Worm (Caenorhabditis elegans) whole organism, mixed stage, embryonic: ENCODE results near the gene gcy-3.

Experiments
- M03D4.4 ChIP-seq: sonication (generic microtip); optimal IDR thresholded peaks from 2 replicates; lab custom pipeline; 2017; ENCODE audit warnings: mild to moderate bottlenecking, missing genetic modification characterization, missing compliant biosample characterization
- bed-3 ChIP-seq: fragments of 200-800 bp; sonication (Bioruptor generic); optimal IDR thresholded peaks from 3 replicates; lab custom pipeline; 2018; ENCODE audit warnings: mild to moderate bottlenecking, missing genetic modification characterization, moderate library complexity, missing compliant biosample characterization
- blmp-1 ChIP-seq: fragments of 150-350 bp; optimal IDR thresholded peaks from 2 replicates; lab custom pipeline; 2014; ENCODE audit warnings: missing biosample characterization, missing genetic modification characterization
- ceh-83 ChIP-seq: fragments of 200-800 bp; sonication (Bioruptor generic); optimal IDR thresholded peaks from 2 replicates; lab custom pipeline; 2018; ENCODE audit warnings: mild to moderate bottlenecking, missing genetic modification characterization, missing compliant biosample characterization
- ces-1 ChIP-seq: fragments of 150-350 bp; optimal IDR thresholded peaks from 2 replicates; lab custom pipeline; 2014; ENCODE audit warnings: missing biosample characterization, missing genetic modification reagents, missing genetic modification characterization
- cnd-1 ChIP-seq: fragments of 200-800 bp; sonication (Bioruptor generic); optimal IDR thresholded peaks from 2 replicates; lab custom pipeline; 2018; ENCODE audit warnings: mild to moderate bottlenecking, missing genetic modification characterization, missing compliant biosample characterization
- drap-1 ChIP-seq: fragments of 200-800 bp; sonication (Bioruptor generic); optimal IDR thresholded peaks from 3 replicates; lab custom pipeline; 2018; ENCODE audit warnings: mild to moderate bottlenecking, missing genetic modification characterization, missing compliant biosample characterization
- elt-1 ChIP-seq: sonication (generic microtip); optimal IDR thresholded peaks from 2 replicates; lab custom pipeline; 2017; ENCODE audit warnings: missing genetic modification characterization, mild to moderate bottlenecking, missing compliant biosample characterization, antibody characterized with exemption, moderate library complexity, borderline replicate concordance; ENCODE audit not compliant: insufficient read depth
- elt-3 ChIP-seq: fragments of 150-350 bp; optimal IDR thresholded peaks from 2 replicates; lab custom pipeline; 2014; ENCODE audit warnings: missing biosample characterization, missing genetic modification characterization
- ham-2 ChIP-seq: fragments of 200-800 bp; sonication (Bioruptor generic); optimal IDR thresholded peaks from 2 replicates; lab custom pipeline; 2018; ENCODE audit warnings: mild to moderate bottlenecking, missing genetic modification characterization, missing compliant biosample characterization
- hlh-1 ChIP-seq: fragments of 150-350 bp; optimal IDR thresholded peaks from 2 replicates; lab custom pipeline; 2014; ENCODE audit warnings: missing biosample characterization, missing genetic modification reagents, missing genetic modification characterization
- lin-13 ChIP-seq: fragments of 150-350 bp; optimal IDR thresholded peaks from 2 replicates; lab custom pipeline; 2014; ENCODE audit warnings: missing biosample characterization, missing genetic modification characterization
- lin-32 ChIP-seq: fragments of 200-800 bp; sonication (Bioruptor generic); optimal IDR thresholded peaks from 2 replicates; lab custom pipeline; 2018; ENCODE audit warnings: mild to moderate bottlenecking, missing genetic modification characterization, missing compliant biosample characterization
- mep-1 ChIP-seq: fragments of 150-350 bp; optimal IDR thresholded peaks from 2 replicates; lab custom pipeline; 2017; ENCODE audit warnings: missing biosample characterization, missing genetic modification reagents, missing genetic modification characterization, inconsistent platforms
- mls-2 ChIP-seq: sonication (generic microtip); optimal IDR thresholded peaks from 2 replicates; lab custom pipeline; 2016; ENCODE audit warnings: mild to moderate bottlenecking, missing genetic modification characterization, moderate library complexity, missing compliant biosample characterization
- nhr-12 ChIP-seq: fragments of 150-350 bp; optimal IDR thresholded peaks from 2 replicates; lab custom pipeline; 2014; ENCODE audit warnings: missing biosample characterization, missing genetic modification characterization
- nhr-2 ChIP-seq: fragments of 150-350 bp; optimal IDR thresholded peaks from 2 replicates; lab custom pipeline; 2014; ENCODE audit warnings: missing biosample characterization, missing genetic modification characterization
- nhr-237 ChIP-seq: fragments of 150-350 bp; optimal IDR thresholded peaks from 2 replicates; lab custom pipeline; 2014; ENCODE audit warnings: missing biosample characterization, missing genetic modification characterization
- nhr-28 ChIP-seq: fragments of 150-350 bp; optimal IDR thresholded peaks from 2 replicates; lab custom pipeline; 2014; ENCODE audit warnings: missing biosample characterization, missing genetic modification characterization
- nhr-76 ChIP-seq: sonication (generic microtip); optimal IDR thresholded peaks from 2 replicates; lab custom pipeline; 2017; ENCODE audit warnings: missing biosample characterization, missing genetic modification characterization
- pha-4 ChIP-seq: fragments of 150-350 bp; optimal IDR thresholded peaks from 2 replicates; lab custom pipeline; 2018; ENCODE audit warnings: missing biosample characterization, missing genetic modification reagents, missing genetic modification characterization
- sem-2 ChIP-seq: fragments of 200-800 bp; sonication (Bioruptor generic); optimal IDR thresholded peaks from 2 replicates; lab custom pipeline; 2018; ENCODE audit warnings: mild to moderate bottlenecking, missing genetic modification characterization, missing compliant biosample characterization
- snpc-4 ChIP-seq: fragments of 150-350 bp; optimal IDR thresholded peaks from 2 replicates; lab custom pipeline; 2014; ENCODE audit warnings: missing biosample characterization, missing genetic modification characterization
- sptf-1 ChIP-seq: sonication (generic microtip); optimal IDR thresholded peaks from 2 replicates; lab custom pipeline; 2017; ENCODE audit warnings: mild to moderate bottlenecking, missing genetic modification characterization, moderate library complexity, missing compliant biosample characterization
- tbx-8 ChIP-seq: fragments of 200-800 bp; sonication (Bioruptor generic); optimal IDR thresholded peaks from 2 replicates; lab custom pipeline; 2018; ENCODE audit warnings: mild to moderate bottlenecking, missing genetic modification characterization, moderate library complexity, missing compliant biosample characterization
- unc-120 ChIP-seq: sonication (generic microtip); optimal IDR thresholded peaks from 2 replicates; lab custom pipeline; 2017; ENCODE audit warnings: missing genetic modification characterization, missing compliant biosample characterization; ENCODE audit not compliant: poor library complexity, severe bottlenecking
- unc-39 ChIP-seq: fragments of 150-350 bp; optimal IDR thresholded peaks from 2 replicates; lab custom pipeline; 2014; ENCODE audit warnings: missing biosample characterization, missing genetic modification characterization
- unc-62 ChIP-seq: fragments of 150-350 bp; optimal IDR thresholded peaks from 2 replicates; lab custom pipeline; 2014; ENCODE audit warnings: missing biosample characterization, missing genetic modification reagents, missing genetic modification characterization
- zip-8 ChIP-seq: fragments of 150-350 bp; optimal IDR thresholded peaks from 2 replicates; lab custom pipeline; 2014; ENCODE audit warnings: missing biosample characterization, missing genetic modification characterization
- ztf-11 ChIP-seq: fragments of 150-350 bp; optimal IDR thresholded peaks from 2 replicates; lab custom pipeline; 2014; ENCODE audit warnings: missing biosample characterization, missing genetic modification characterization

The gcy-3 gene

DNA sequence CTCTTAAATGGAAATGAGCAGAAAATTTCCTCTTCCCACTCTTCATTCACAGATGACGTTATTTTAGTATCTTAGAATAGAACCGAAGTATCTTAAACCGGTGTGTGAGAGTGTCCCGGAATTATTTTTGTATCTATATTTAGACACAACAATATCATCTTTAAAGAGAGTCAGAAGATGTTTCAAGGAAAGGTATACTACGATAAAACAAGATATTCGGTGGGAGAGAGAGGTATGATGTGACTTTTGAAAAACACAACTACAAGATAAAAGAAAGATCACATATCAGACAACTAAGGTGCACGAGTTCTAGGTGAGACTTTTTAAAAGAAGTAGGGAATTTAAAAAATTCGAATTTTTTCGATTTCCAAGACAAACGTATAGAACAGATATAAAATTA, 16.5 kb downstream of the gcy-3 start:
- TF ChIP-seq lin-32 (GFP tag; lab: Kevin White, UChicago): no peak
- no peak for TF ChIP-seq zip-8 (tag; lab: Kevin White, UChicago)
- no peak for TF ChIP-seq ham-2 (GFP tag; lab: Kevin White, UChicago)
- no peak for TF ChIP-seq mep-1 (tag; lab: Kevin White, UChicago)

DNA sequence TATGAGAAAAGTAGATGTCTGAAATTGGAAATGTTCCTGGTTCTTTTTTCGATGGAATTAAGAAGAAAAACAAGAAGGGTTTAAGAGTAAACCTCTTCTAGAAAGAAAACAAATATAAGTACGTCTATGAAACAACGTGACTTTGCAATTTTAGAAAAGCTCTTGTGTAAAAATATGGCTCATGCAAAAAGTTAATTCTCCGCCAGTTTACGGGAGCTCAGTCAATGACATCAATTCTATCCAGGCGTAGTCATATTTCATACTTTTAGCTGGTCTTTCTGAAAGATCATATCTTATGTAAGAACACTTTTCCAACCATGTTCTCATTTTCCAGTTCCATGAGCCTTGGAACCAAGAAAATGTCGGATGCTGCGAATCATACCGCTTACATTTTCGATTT, 17.2 kb downstream of the gcy-3 start:
- TF ChIP-seq cnd-1 (tag; lab: Kevin White, UChicago) (no peak), M03D4.4 (no peak), elt-1 (tag; lab: Kevin White, UChicago) (no peak), ces-1 (GFP tag; lab: Kevin White, UChicago) (no peak), ztf-11 (tag; lab: Kevin White, UChicago) (no peak), hlh-1 (tag; lab: Kevin White, UChicago) (no peak), elt-3 (tag; lab: Kevin White, UChicago) (no peak), nhr-237 (tag; lab: Kevin White, UChicago) (no peak), drap-1 (GFP tag; lab: Kevin White, UChicago) (no peak), unc-39 (tag; lab: Kevin White, UChicago) (no peak), tbx-8 (GFP tag; lab: Kevin White, UChicago) (no peak), sem-2 (GFP tag; lab: Kevin White, UChicago) (no peak), snpc-4 (tag; lab: Kevin White, UChicago) (no peak), lin-32 (GFP tag; lab: Kevin White, UChicago) (no peak), nhr-28 (tag; lab: Kevin White, UChicago) (no peak), sptf-1 (tag; lab: Kevin White, UChicago) (no peak), ceh-83 (GFP tag; lab: Kevin White, UChicago) (no peak), unc-120 (tag; lab: Kevin White, UChicago) (no peak), lin-13 (tag; lab: Kevin White, UChicago) (no peak)

DNA sequence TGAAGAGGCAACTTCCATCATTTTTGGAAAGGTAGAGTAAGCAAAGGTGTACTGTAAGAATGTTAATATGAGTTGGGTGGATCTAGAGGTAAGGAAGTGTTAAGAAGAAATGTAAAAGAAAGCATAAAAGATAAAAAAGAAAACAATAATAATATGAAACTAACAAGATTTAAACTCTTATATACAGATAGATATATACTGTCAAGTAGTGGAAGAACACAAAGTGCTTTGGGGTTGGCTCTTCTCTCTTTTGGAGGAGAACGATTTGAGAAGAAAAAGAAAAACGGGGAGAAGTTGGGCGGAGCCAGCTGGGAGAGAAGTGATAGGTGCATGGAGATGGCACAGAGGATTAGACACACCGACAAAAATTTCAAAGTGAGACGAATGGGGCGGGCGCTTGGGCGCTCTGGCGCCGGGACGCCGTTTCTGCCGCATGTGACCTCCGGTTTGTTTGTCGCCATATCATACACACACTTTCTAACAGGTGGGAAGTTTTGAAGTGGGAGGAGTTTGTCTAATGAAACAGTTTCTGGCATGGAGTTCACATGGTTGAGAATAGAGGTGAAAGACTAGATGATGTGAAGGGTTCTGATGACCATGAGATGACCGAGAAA, 19.6 kb downstream of the gcy-3 start, which contains the start of gene T19H5.4:
T19H5.4 (minus strand) TSS at position 51 of the 614 bp plus-strand sequence.
- no peak for TF ChIP-seq unc-120 (tag; lab: Kevin White, UChicago)
- no peak for TF ChIP-seq M03D4.4
- no peak for TF ChIP-seq blmp-1 (tag; lab: Kevin White, UChicago)
- TF ChIP-seq nhr-12: no peak
- TF ChIP-seq nhr-76: no peak
- TF ChIP-seq sptf-1 (tag; lab: Kevin White, UChicago): no peak
- no peak for TF ChIP-seq mls-2
- no peak for TF ChIP-seq unc-39 (tag; lab: Kevin White, UChicago)
- no peak for TF ChIP-seq sem-2 (GFP tag; lab: Kevin White, UChicago)
- no peak for TF ChIP-seq drap-1 (GFP tag; lab: Kevin White, UChicago)
- no peak for TF ChIP-seq ces-1 (GFP tag; lab: Kevin White, UChicago)
- TF ChIP-seq nhr-237 (tag; lab: Kevin White, UChicago): no peak
- TF ChIP-seq cnd-1 (tag; lab: Kevin White, UChicago): no peak
- no peak for TF ChIP-seq elt-3 (tag; lab: Kevin White, UChicago)
- no peak for TF ChIP-seq zip-8 (tag; lab: Kevin White, UChicago)
- no peak for TF ChIP-seq nhr-2
- TF ChIP-seq ceh-83 (GFP tag; lab: Kevin White, UChicago): no peak
- no peak for TF ChIP-seq mep-1 (tag; lab: Kevin White, UChicago)
- no peak for TF ChIP-seq pha-4
- TF ChIP-seq unc-62 (GFP tag; lab: Kevin White, UChicago): no peak

DNA sequence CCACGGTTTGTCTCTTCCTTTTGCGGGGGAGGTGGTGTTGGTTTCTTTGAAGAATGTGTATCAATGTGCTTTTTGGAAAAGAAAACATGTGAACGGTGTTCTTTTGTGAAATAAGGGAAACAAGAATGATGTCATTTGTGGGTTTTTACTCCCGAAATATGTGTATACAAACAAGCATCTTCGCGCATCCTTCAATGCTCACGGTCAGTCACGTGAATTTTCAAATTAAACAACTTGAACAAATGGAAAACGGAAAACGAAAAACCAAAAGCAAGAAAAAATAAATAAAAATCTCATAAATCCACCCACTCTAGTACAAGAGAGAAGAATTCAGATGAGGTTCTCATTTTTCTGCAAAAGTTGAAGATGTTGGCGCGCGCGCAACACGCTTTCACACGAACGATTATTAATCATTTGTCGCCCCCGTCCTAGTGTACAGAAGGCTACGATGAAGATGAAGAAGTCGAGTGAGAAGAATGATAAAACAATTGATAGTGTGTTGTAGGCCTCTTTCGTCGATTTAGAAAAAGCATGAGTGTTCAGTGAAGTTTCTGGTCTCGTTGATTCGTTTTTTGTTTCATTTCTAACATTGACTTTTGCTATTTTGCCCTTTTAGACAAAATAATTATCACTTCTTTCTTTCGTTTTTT, 21.9 kb downstream of the gcy-3 start:
- TF ChIP-seq unc-120 (tag; lab: Kevin White, UChicago): no peak
- TF ChIP-seq nhr-2: no peak
- TF ChIP-seq sptf-1 (tag; lab: Kevin White, UChicago): no peak
- TF ChIP-seq ham-2 (GFP tag; lab: Kevin White, UChicago): no peak
- TF ChIP-seq nhr-12: no peak
- no peak for TF ChIP-seq M03D4.4
- TF ChIP-seq cnd-1 (tag; lab: Kevin White, UChicago): no peak
- TF ChIP-seq bed-3 (GFP tag; lab: Kevin White, UChicago): no peak
